Worm (Caenorhabditis elegans) whole organism, early embryonic: ENCODE data around the gene pho-14.

ENCODE experiments used
- B0310.2 ChIP-seq: sonication (generic microtip); optimal IDR thresholded peaks from 2 replicates; lab custom pipeline; 2016; ENCODE audit warnings: mild to moderate bottlenecking, missing genetic modification characterization, missing compliant biosample characterization
- F13C5.2 ChIP-seq: sonication (generic microtip); optimal IDR thresholded peaks from 2 replicates; lab custom pipeline; 2017; ENCODE audit warnings: mild to moderate bottlenecking, missing genetic modification characterization, inconsistent platforms, missing compliant biosample characterization
- aly-1 ChIP-seq: sonication (generic microtip); optimal IDR thresholded peaks from 2 replicates; lab custom pipeline; 2016; ENCODE audit warnings: missing genetic modification characterization, missing compliant biosample characterization
- ama-1 ChIP-seq: fragments of 150-350 bp; optimal IDR thresholded peaks from 2 replicates; lab custom pipeline; 2014
- ceh-13 ChIP-seq: fragments of 200-800 bp; sonication (Bioruptor generic); optimal IDR thresholded peaks from 2 replicates; lab custom pipeline; 2018; ENCODE audit warnings: mild to moderate bottlenecking, missing genetic modification characterization, missing compliant biosample characterization
- ceh-36 ChIP-seq: sonication (generic microtip); optimal IDR thresholded peaks from 2 replicates; lab custom pipeline; 2016; ENCODE audit warnings: missing genetic modification characterization, inconsistent platforms, missing compliant biosample characterization
- ets-7 ChIP-seq: sonication (generic microtip); optimal IDR thresholded peaks from 2 replicates; lab custom pipeline; 2016; ENCODE audit warnings: missing genotype, missing genetic modification characterization, missing compliant biosample characterization
- flt-1 ChIP-seq: fragments of 200-800 bp; sonication (Bioruptor generic); IDR thresholded peaks from 2 replicates; pipeline ENCODE4 v1.3.6; 2022; ENCODE audit warnings: missing genetic modification characterization, missing compliant biosample characterization
- hmbx-1 ChIP-seq: sonication (generic microtip); optimal IDR thresholded peaks from 2 replicates; lab custom pipeline; 2016; ENCODE audit warnings: mild to moderate bottlenecking, missing genetic modification characterization, missing compliant biosample characterization
- hmg-4 ChIP-seq: fragments of 200-800 bp; sonication (Bioruptor generic); optimal IDR thresholded peaks from 2 replicates; lab custom pipeline; 2018; ENCODE audit warnings: mild to moderate bottlenecking, missing genetic modification characterization, missing compliant biosample characterization
- hnd-1 ChIP-seq: sonication (generic microtip); optimal IDR thresholded peaks from 2 replicates; lab custom pipeline; 2016; ENCODE audit warnings: missing genetic modification characterization, missing compliant biosample characterization
- pes-1 ChIP-seq: fragments of 200-800 bp; sonication (Bioruptor generic); IDR thresholded peaks from 2 replicates; pipeline ENCODE4 v1.3.6; 2022; ENCODE audit warnings: missing genetic modification reagents, missing genetic modification characterization, missing compliant biosample characterization
- scrt-1 ChIP-seq: fragments of 200-800 bp; sonication (Bioruptor generic); IDR thresholded peaks from 2 replicates; pipeline ENCODE4 v1.3.6; 2022; ENCODE audit warnings: missing genetic modification characterization, missing compliant biosample characterization
- sea-1 ChIP-seq: fragments of 200-800 bp; sonication (Bioruptor generic); conservative IDR thresholded peaks from 2 replicates; pipeline ENCODE4 v1.3.6; 2022; ENCODE audit warnings: missing genetic modification characterization, missing compliant biosample characterization
- tbx-11 ChIP-seq: fragments of 200-800 bp; sonication (Bioruptor generic); IDR thresholded peaks from 2 replicates; pipeline ENCODE4 v1.3.6; 2022; ENCODE audit warnings: missing genetic modification characterization, missing compliant biosample characterization
- tbx-37 ChIP-seq: fragments of 200-800 bp; sonication (Bioruptor generic); conservative IDR thresholded peaks from 2 replicates; pipeline ENCODE4 v1.3.6; 2022; ENCODE audit warnings: missing genetic modification reagents, missing genetic modification characterization, missing compliant biosample characterization
- tra-4 ChIP-seq: sonication (generic microtip); optimal IDR thresholded peaks from 2 replicates; lab custom pipeline; 2017; ENCODE audit warnings: missing genetic modification characterization, missing compliant biosample characterization

The pho-14 gene

ce11 chrII:1126472-1126871, 25.9 kb upstream of the pho-14 start:
- TF ChIP-seq tbx-11 (GFP tag; lab: Robert Waterston, UW) (no peak), F13C5.2 (tag; lab: Kevin White, UChicago) (no peak), hmg-4 (no peak), tra-4 (tag; lab: Kevin White, UChicago) (no peak), ceh-13 (GFP tag; lab: Kevin White, UChicago) (no peak), flt-1 (GFP tag; lab: Robert Waterston, UW) (no peak), aly-1 (tag; lab: Kevin White, UChicago) (no peak), ama-1 (no peak), sea-1 (GFP tag; lab: Robert Waterston, UW) (no peak)

- TF ChIP-seq tbx-11 (GFP tag; lab: Robert Waterston, UW) (no peak), F13C5.2 (tag; lab: Kevin White, UChicago) (no peak), scrt-1 (no peak), flt-1 (GFP tag; lab: Robert Waterston, UW) (no peak), aly-1 (tag; lab: Kevin White, UChicago) (no peak), ceh-36 (tag; lab: Kevin White, UChicago) (no peak), tra-4 (tag; lab: Kevin White, UChicago) (no peak), hmbx-1 (tag; lab: Kevin White, UChicago) (no peak), ceh-13 (GFP tag; lab: Kevin White, UChicago) (no peak), B0310.2 (tag; lab: Kevin White, UChicago) (no peak), pes-1 (GFP tag; lab: Robert Waterston, UW) (no peak), tbx-37 (GFP tag; lab: Robert Waterston, UW) (no peak), hmg-4 (no peak), ama-1 (no peak), hnd-1 (tag; lab: Kevin White, UChicago) (no peak), sea-1 (GFP tag; lab: Robert Waterston, UW) (no peak), ets-7 (tag; lab: Kevin White, UChicago) (no peak)
Observed at ce11 chrII:1124757-1125156, 24.1 kb upstream of the pho-14 start.

- TF ChIP-seq ama-1: no peak
Observed at ce11 chrII:1123208-1123607, 22.6 kb upstream of the pho-14 start, which contains the start of the genes sut-1 and eri-3. Gene sut-1 (minus strand): TSS chrII:1123265. Gene eri-3 (plus strand): TSS chrII:1123534.

- TF ChIP-seq hmbx-1 (tag; lab: Kevin White, UChicago) (no peak), flt-1 (GFP tag; lab: Robert Waterston, UW) (no peak), tbx-37 (GFP tag; lab: Robert Waterston, UW) (no peak)
Observed at ce11 chrII:1117992-1118729, 17.5 kb upstream of the pho-14 start, which contains the start of gene lips-13. Gene lips-13 (minus strand): TSS chrII:1118042.

ce11 chrII:1116521-1116920, 15.9 kb upstream of the pho-14 start:
- TF ChIP-seq scrt-1: no peak
- no peak for TF ChIP-seq hmbx-1 (tag; lab: Kevin White, UChicago)
- no peak for TF ChIP-seq tbx-37 (GFP tag; lab: Robert Waterston, UW)
- TF ChIP-seq B0310.2 (tag; lab: Kevin White, UChicago): no peak
- no peak for TF ChIP-seq ets-7 (tag; lab: Kevin White, UChicago)
- TF ChIP-seq tra-4 (tag; lab: Kevin White, UChicago): no peak
- TF ChIP-seq flt-1 (GFP tag; lab: Robert Waterston, UW): no peak
- no peak for TF ChIP-seq hmg-4
- TF ChIP-seq hnd-1 (tag; lab: Kevin White, UChicago): no peak
- TF ChIP-seq pes-1 (GFP tag; lab: Robert Waterston, UW): no peak

- TF ChIP-seq ama-1: no peak
- TF ChIP-seq tra-4 (tag; lab: Kevin White, UChicago): no peak
- TF ChIP-seq ceh-13 (GFP tag; lab: Kevin White, UChicago): no peak
- no peak for TF ChIP-seq sea-1 (GFP tag; lab: Robert Waterston, UW)
- no peak for TF ChIP-seq aly-1 (tag; lab: Kevin White, UChicago)
- no peak for TF ChIP-seq hmbx-1 (tag; lab: Kevin White, UChicago)
- no peak for TF ChIP-seq hnd-1 (tag; lab: Kevin White, UChicago)
- TF ChIP-seq flt-1 (GFP tag; lab: Robert Waterston, UW): no peak
- TF ChIP-seq hmg-4: no peak
- TF ChIP-seq B0310.2 (tag; lab: Kevin White, UChicago): no peak
- TF ChIP-seq F13C5.2 (tag; lab: Kevin White, UChicago): no peak
- no peak for TF ChIP-seq ceh-36 (tag; lab: Kevin White, UChicago)
- TF ChIP-seq scrt-1: no peak
- no peak for TF ChIP-seq tbx-11 (GFP tag; lab: Robert Waterston, UW)
- TF ChIP-seq ets-7 (tag; lab: Kevin White, UChicago): no peak
- no peak for TF ChIP-seq tbx-37 (GFP tag; lab: Robert Waterston, UW)
- TF ChIP-seq pes-1 (GFP tag; lab: Robert Waterston, UW): no peak
Observed at ce11 chrII:1114133-1114532, 13.5 kb upstream of the pho-14 start, which contains the start of gene lips-12. Gene lips-12 (minus strand): TSS chrII:1114233.

- no peak for TF ChIP-seq B0310.2 (tag; lab: Kevin White, UChicago)
- no peak for TF ChIP-seq aly-1 (tag; lab: Kevin White, UChicago)
- no peak for TF ChIP-seq hmg-4
- TF ChIP-seq hmbx-1 (tag; lab: Kevin White, UChicago): no peak
- TF ChIP-seq ceh-36 (tag; lab: Kevin White, UChicago): no peak
- no peak for TF ChIP-seq ama-1
- no peak for TF ChIP-seq F13C5.2 (tag; lab: Kevin White, UChicago)
- TF ChIP-seq ets-7 (tag; lab: Kevin White, UChicago): no peak
- no peak for TF ChIP-seq scrt-1
- TF ChIP-seq ceh-13 (GFP tag; lab: Kevin White, UChicago): no peak
- TF ChIP-seq sea-1 (GFP tag; lab: Robert Waterston, UW): no peak
- TF ChIP-seq hnd-1 (tag; lab: Kevin White, UChicago): no peak
- TF ChIP-seq tbx-11 (GFP tag; lab: Robert Waterston, UW): no peak
- no peak for TF ChIP-seq flt-1 (GFP tag; lab: Robert Waterston, UW)
- TF ChIP-seq tbx-37 (GFP tag; lab: Robert Waterston, UW): no peak
- TF ChIP-seq tra-4 (tag; lab: Kevin White, UChicago): no peak
- no peak for TF ChIP-seq pes-1 (GFP tag; lab: Robert Waterston, UW)
Observed at ce11 chrII:1110901-1111300, 10.3 kb upstream of the pho-14 start, which contains the start of gene lips-11. Gene lips-11 (minus strand): TSS chrII:1111001.
